Fruit fly (Drosophila melanogaster) whole organism, embryonic: ENCODE measurements around the gene IFT54.

Experiments
- Abd-B ChIP-seq: fragments of 200-800 bp; sonication (Bioruptor generic); optimal IDR thresholded peaks from 2 replicates; lab custom pipeline; 2018; ENCODE audit warnings: missing biosample characterization, mild to moderate bottlenecking, missing genetic modification characterization, moderate library complexity
- CG10366 ChIP-seq: fragments of 200-800 bp; sonication (Bioruptor generic); IDR thresholded peaks from 2 replicates; pipeline ENCODE4 v1.3.6; 2022; ENCODE audit warnings: missing biosample characterization, missing genetic modification characterization
- CG10431 ChIP-seq: fragments of 200-800 bp; sonication (Bioruptor generic); optimal IDR thresholded peaks from 3 replicates; lab custom pipeline; 2018; ENCODE audit warnings: missing biosample characterization, mild to moderate bottlenecking, missing genetic modification characterization
- CG10959 ChIP-seq: fragments of 200-800 bp; sonication (Bioruptor generic); IDR thresholded peaks from 2 replicates; pipeline ENCODE4 v1.3.6; 2022; ENCODE audit warnings: missing biosample characterization, missing genetic modification characterization
- CG11504 ChIP-seq: fragments of 200-800 bp; sonication (Bioruptor generic); optimal IDR thresholded peaks from 3 replicates; lab custom pipeline; 2019; ENCODE audit warnings: missing biosample characterization, mild to moderate bottlenecking, missing genetic modification characterization, moderate library complexity
- CG11560 ChIP-seq: fragments of 200-800 bp; sonication (Bioruptor generic); IDR thresholded peaks from 3 replicates; pipeline ENCODE4 v1.3.6; 2022; ENCODE audit warnings: missing biosample characterization, missing genetic modification characterization
- CG12219 ChIP-seq: fragments of 200-800 bp; sonication (Bioruptor generic); optimal IDR thresholded peaks from 3 replicates; lab custom pipeline; 2018; ENCODE audit warnings: missing biosample characterization, mild to moderate bottlenecking, missing genetic modification characterization
- CG12744 ChIP-seq: fragments of 200-800 bp; sonication (Bioruptor generic); optimal IDR thresholded peaks from 2 replicates; lab custom pipeline; 2016; ENCODE audit warnings: missing biosample characterization, missing genetic modification characterization
- CG14710 ChIP-seq: fragments of 200-800 bp; sonication (Bioruptor generic); optimal IDR thresholded peaks from 3 replicates; lab custom pipeline; 2019; ENCODE audit warnings: missing biosample characterization, mild to moderate bottlenecking, missing genetic modification characterization, moderate library complexity
- CG15479 ChIP-seq: fragments of 200-800 bp; sonication (Bioruptor generic); optimal IDR thresholded peaks from 3 replicates; lab custom pipeline; 2019; ENCODE audit warnings: missing biosample characterization, mild to moderate bottlenecking, missing genetic modification characterization, moderate library complexity
- CG17186 ChIP-seq: fragments of 200-800 bp; sonication (Bioruptor generic); optimal IDR thresholded peaks from 3 replicates; lab custom pipeline; 2017; ENCODE audit warnings: missing biosample characterization, missing genetic modification reagents, missing genetic modification characterization
- CG17359 ChIP-seq: fragments of 200-800 bp; sonication (Bioruptor generic); optimal IDR thresholded peaks from 3 replicates; lab custom pipeline; 2018; ENCODE audit warnings: missing biosample characterization, mild to moderate bottlenecking, missing genetic modification characterization, moderate library complexity
- CG2199 ChIP-seq: fragments of 200-800 bp; sonication (Bioruptor generic); IDR thresholded peaks from 3 replicates; pipeline ENCODE4 v1.3.6; 2022; ENCODE audit warnings: missing biosample characterization, missing genetic modification characterization
- CG33213 ChIP-seq: fragments of 200-800 bp; sonication (Bioruptor generic); optimal IDR thresholded peaks from 3 replicates; lab custom pipeline; 2016; ENCODE audit warnings: missing biosample characterization, missing genetic modification characterization
- CG34224 ChIP-seq: fragments of 200-800 bp; sonication (Bioruptor generic); IDR thresholded peaks from 3 replicates; pipeline ENCODE4 v1.3.6; 2022; ENCODE audit warnings: missing biosample characterization, missing genetic modification characterization; ENCODE audit not compliant: partially characterized antibody
- CG42726 ChIP-seq: fragments of 200-800 bp; sonication (Bioruptor generic); IDR thresholded peaks from 2 replicates; pipeline ENCODE4 v1.3.6; 2022; ENCODE audit warnings: missing biosample characterization, missing genetic modification characterization; ENCODE audit not compliant: partially characterized antibody
- CG6654 ChIP-seq: fragments of 200-800 bp; sonication (Bioruptor generic); optimal IDR thresholded peaks from 2 replicates; lab custom pipeline; 2017; ENCODE audit warnings: missing biosample characterization, mild to moderate bottlenecking, missing genetic modification characterization
- CG6765 ChIP-seq: fragments of 200-800 bp; sonication (Bioruptor generic); optimal IDR thresholded peaks from 3 replicates; lab custom pipeline; 2017; ENCODE audit warnings: missing biosample characterization, mild to moderate bottlenecking, missing genetic modification characterization
- CG6813 ChIP-seq: fragments of 200-800 bp; sonication (Bioruptor generic); optimal IDR thresholded peaks from 2 replicates; lab custom pipeline; 2017; ENCODE audit warnings: missing biosample characterization, missing genetic modification characterization, mild to moderate bottlenecking, moderate library complexity, missing genetic modification reagents
- CG7963 ChIP-seq: fragments of 200-800 bp; sonication (Bioruptor generic); IDR thresholded peaks from 3 replicates; pipeline ENCODE4 v1.3.6; 2022; ENCODE audit warnings: missing biosample characterization, missing genetic modification characterization; ENCODE audit not compliant: partially characterized antibody
- CG8089 ChIP-seq: fragments of 200-800 bp; sonication (Bioruptor generic); optimal IDR thresholded peaks from 3 replicates; lab custom pipeline; 2016; ENCODE audit warnings: missing biosample characterization, missing genetic modification characterization
- CG8924 ChIP-seq: fragments of 200-800 bp; optimal IDR thresholded peaks from 3 replicates; lab custom pipeline; 2019; ENCODE audit warnings: missing biosample characterization, mild to moderate bottlenecking, missing genetic modification characterization, moderate library complexity
- Dp ChIP-seq: fragments of 200-800 bp; sonication (Bioruptor generic); optimal IDR thresholded peaks from 2 replicates; lab custom pipeline; 2018; ENCODE audit warnings: missing biosample characterization, mild to moderate bottlenecking, missing genetic modification characterization, moderate library complexity
- Eip74EF ChIP-seq, 2 experiments: fragments of 200-800 bp in 1 of 2; fragments of >200 bp in 1 of 2; sonication (Bioruptor generic) in 1 of 2; optimal IDR thresholded peaks; 2 replicates each; lab custom pipeline; 2017 to 2019; ENCODE audit warnings: missing biosample characterization in 2 of 2, missing genetic modification characterization in 2 of 2, mild to moderate bottlenecking in 1 of 2, moderate library complexity in 1 of 2
- Fer3 ChIP-seq: fragments of 200-800 bp; sonication (Bioruptor generic); optimal IDR thresholded peaks from 2 replicates; lab custom pipeline; 2018; ENCODE audit warnings: missing biosample characterization, mild to moderate bottlenecking, missing genetic modification characterization, moderate library complexity
- HmgD ChIP-seq: fragments of 200-800 bp; sonication (Bioruptor generic); optimal IDR thresholded peaks from 3 replicates; lab custom pipeline; 2016; ENCODE audit warnings: missing biosample characterization, missing genetic modification characterization
- Lhr ChIP-seq: fragments of 200-800 bp; sonication (Bioruptor generic); optimal IDR thresholded peaks from 3 replicates; lab custom pipeline; 2017; ENCODE audit warnings: mild to moderate bottlenecking, missing biosample characterization, missing genetic modification reagents, missing genetic modification characterization
- Lim3 ChIP-seq: fragments of 200-800 bp; sonication (Bioruptor generic); IDR thresholded peaks from 2 replicates; pipeline ENCODE4 v1.3.6; 2022; ENCODE audit warnings: missing biosample characterization, missing genetic modification characterization
- Xrp1 ChIP-seq: fragments of 200-800 bp; sonication (Bioruptor generic); IDR thresholded peaks from 2 replicates; pipeline ENCODE4 v1.3.6; 2022; ENCODE audit warnings: missing biosample characterization, missing genetic modification characterization
- abd-A ChIP-seq: fragments of 200-800 bp; sonication (Bioruptor generic); optimal IDR thresholded peaks from 3 replicates; lab custom pipeline; 2019; ENCODE audit warnings: missing biosample characterization, mild to moderate bottlenecking, missing genetic modification characterization, moderate library complexity
- ase ChIP-seq: fragments of 200-800 bp; sonication (Bioruptor generic); IDR thresholded peaks from 3 replicates; pipeline ENCODE4 v1.3.6; 2022; ENCODE audit warnings: missing biosample characterization, missing genetic modification characterization
- bcd ChIP-seq: fragments of 200-800 bp; sonication (Bioruptor generic); optimal IDR thresholded peaks from 2 replicates; lab custom pipeline; 2017; ENCODE audit warnings: missing biosample characterization, mild to moderate bottlenecking, missing genetic modification characterization
- cg ChIP-seq: fragments of 200-800 bp; sonication (Bioruptor generic); optimal IDR thresholded peaks from 3 replicates; lab custom pipeline; 2019; ENCODE audit warnings: missing biosample characterization, mild to moderate bottlenecking, missing genetic modification characterization, moderate library complexity
- crol ChIP-seq: fragments of 200-800 bp; sonication (Bioruptor generic); IDR thresholded peaks from 2 replicates; pipeline ENCODE4 v1.3.6; 2022; ENCODE audit warnings: missing biosample characterization, missing genetic modification characterization
- eve ChIP-seq, 2 experiments: fragments of >200 bp; optimal IDR thresholded peaks; 2 replicates each; lab custom pipeline; 2017; ENCODE audit warnings: missing biosample characterization in 2 of 2, missing genetic modification characterization in 2 of 2
- ewg ChIP-seq: fragments of 200-800 bp; sonication (Bioruptor generic); optimal IDR thresholded peaks from 3 replicates; lab custom pipeline; 2017; ENCODE audit warnings: mild to moderate bottlenecking, missing biosample characterization, missing genetic modification reagents, missing genetic modification characterization
- fd102C ChIP-seq: fragments of 200-800 bp; sonication (Bioruptor generic); optimal IDR thresholded peaks from 2 replicates; lab custom pipeline; 2018; ENCODE audit warnings: missing biosample characterization, mild to moderate bottlenecking, missing genetic modification characterization, moderate library complexity
- gcm ChIP-seq: fragments of 200-800 bp; sonication (Bioruptor generic); optimal IDR thresholded peaks from 2 replicates; lab custom pipeline; 2019; ENCODE audit warnings: missing biosample characterization, mild to moderate bottlenecking, missing genetic modification characterization, moderate library complexity
- gem ChIP-seq: fragments of 200-800 bp; sonication (Bioruptor generic); optimal IDR thresholded peaks from 2 replicates; lab custom pipeline; 2019; ENCODE audit warnings: missing biosample characterization, mild to moderate bottlenecking, missing genetic modification characterization, moderate library complexity
- jumu ChIP-seq: fragments of 200-800 bp; sonication (Bioruptor generic); optimal IDR thresholded peaks from 3 replicates; lab custom pipeline; 2016; ENCODE audit warnings: missing biosample characterization, missing genetic modification characterization
- kah ChIP-seq: fragments of 200-800 bp; sonication (Bioruptor generic); optimal IDR thresholded peaks from 2 replicates; lab custom pipeline; 2018; ENCODE audit warnings: missing biosample characterization, mild to moderate bottlenecking, missing genetic modification characterization
- mam ChIP-seq: fragments of 200-800 bp; sonication (Bioruptor generic); optimal IDR thresholded peaks from 3 replicates; lab custom pipeline; 2016; ENCODE audit warnings: missing biosample characterization, missing genetic modification characterization
- mld ChIP-seq: fragments of 200-800 bp; sonication (Bioruptor generic); IDR thresholded peaks from 3 replicates; pipeline ENCODE4 v1.3.6; 2022; ENCODE audit warnings: missing biosample characterization, missing genetic modification characterization; ENCODE audit not compliant: partially characterized antibody
- psq ChIP-seq: fragments of 200-800 bp; sonication (Bioruptor generic); optimal IDR thresholded peaks from 2 replicates; lab custom pipeline; 2017; ENCODE audit warnings: missing biosample characterization, missing genetic modification characterization
- shn ChIP-seq: fragments of 200-800 bp; sonication (Bioruptor generic); optimal IDR thresholded peaks from 3 replicates; lab custom pipeline; 2016; ENCODE audit warnings: missing biosample characterization, missing genetic modification characterization
- trem ChIP-seq: fragments of 200-800 bp; optimal IDR thresholded peaks from 3 replicates; lab custom pipeline; 2019; ENCODE audit warnings: missing biosample characterization, mild to moderate bottlenecking, missing genetic modification characterization, moderate library complexity
- twi ChIP-seq: fragments of 200-800 bp; optimal IDR thresholded peaks from 2 replicates; lab custom pipeline; 2019; ENCODE audit warnings: missing biosample characterization, mild to moderate bottlenecking, missing genetic modification characterization, moderate library complexity
- usp ChIP-seq: fragments of >200 bp; optimal IDR thresholded peaks from 2 replicates; lab custom pipeline; 2017; ENCODE audit warnings: missing biosample characterization, missing genetic modification characterization

The IFT54 gene

DNA sequence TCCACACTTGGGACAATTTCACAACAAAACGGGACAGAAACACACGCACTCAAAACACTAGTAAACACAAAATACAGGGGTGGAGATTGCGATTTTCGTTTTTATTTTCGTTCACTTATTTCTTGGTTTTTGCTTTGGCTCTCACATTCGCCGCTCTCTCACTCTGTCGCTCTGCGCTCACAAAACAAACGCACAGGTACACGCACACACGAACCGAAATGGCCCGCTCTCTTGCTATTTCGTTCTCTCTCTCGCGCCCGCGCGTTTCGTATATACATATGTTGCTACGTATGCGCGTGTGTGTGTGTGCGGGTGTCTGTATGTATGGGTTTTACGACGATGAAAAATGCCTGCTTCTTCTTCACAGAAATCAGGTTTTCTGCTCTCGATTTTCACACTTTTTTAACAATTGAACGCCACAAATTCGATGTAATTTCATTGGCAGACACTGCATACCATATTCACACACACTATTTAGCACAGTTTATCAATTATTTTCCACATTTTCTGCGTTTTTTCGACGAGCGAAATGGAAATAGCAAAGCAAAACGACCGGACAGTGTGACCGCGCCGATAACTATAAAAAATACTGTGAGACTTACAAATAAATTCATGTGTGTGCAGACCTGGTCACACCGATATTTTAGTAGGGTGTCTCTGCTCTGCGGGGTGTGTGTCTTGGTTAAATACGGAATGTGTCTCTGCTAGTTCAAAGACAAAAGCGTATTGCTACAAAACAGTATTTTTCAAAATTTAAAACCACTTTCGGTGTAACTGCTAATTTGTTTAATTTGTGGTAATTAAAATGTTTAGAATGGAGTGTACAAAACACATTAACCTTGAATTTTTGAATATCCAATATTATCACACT lies 15.7 kb upstream of the IFT54 start, which contains the start of gene trx (continued):
- TF ChIP-seq CG7963 (no peak), HmgD (peak; percentile 69), CG15479 (peak; percentile 98), ase (GFP tag; lab: Robert Waterston, UW) (no peak), Abd-B (GFP tag; lab: Kevin White, UChicago) (peak; percentile 87), CG6654 (GFP tag; lab: Kevin White, UChicago) (no peak), CG42726 (GFP tag; lab: Robert Waterston, UW) (no peak), CG2199 (GFP tag; lab: Robert Waterston, UW) (no peak), CG11504 (tag; lab: Kevin White, UChicago) (peak; percentile 66), CG8924 (peak; percentile 63), Dp (peak; percentile 71), CG6765 (no peak), fd102C (GFP tag; lab: Kevin White, UChicago) (peak; percentile 29), gcm (GFP tag; lab: Kevin White, UChicago) (peak; percentile 64), jumu (GFP tag; lab: Kevin White, UChicago) (peak; percentile 29), psq (GFP tag; lab: Kevin White, UChicago) (peak; percentile 70), mld (no peak), CG6813 (GFP tag; lab: Kevin White, UChicago) (peak; percentile 18), CG8089 (GFP tag; lab: Kevin White, UChicago) (no peak), Lhr (GFP tag; lab: Kevin White, UChicago) (peak; percentile 96), CG14710 (tag; lab: Kevin White, UChicago) (peak; percentile 80), CG12219 (no peak), gem (no peak), CG10366 (GFP tag; lab: Robert Waterston, UW) (no peak), CG17359 (tag; lab: Kevin White, UChicago) (no peak), eve (GFP tag; optimal IDR thresholded peaks at IDR 0.05; lab: Kevin White, UChicago) (no peak), CG10959 (GFP tag; lab: Robert Waterston, UW) (no peak), ewg (GFP tag; lab: Kevin White, UChicago) (peak; percentile 59), crol (no peak), Xrp1 (no peak), cg (peak; percentile 100), CG34224 (GFP tag; lab: Robert Waterston, UW) (no peak), CG17186 (GFP tag; lab: Kevin White, UChicago) (peak; percentile 22), shn (GFP tag; lab: Kevin White, UChicago) (no peak), Lim3 (no peak), CG33213 (peak; percentile 93), CG10431 (GFP tag; lab: Kevin White, UChicago) (peak; percentile 32), abd-A (tag; lab: Kevin White, UChicago) (peak; percentile 90), CG12744 (peak; percentile 7), trem (peak; percentile 71), usp (GFP tag; lab: Kevin White, UChicago) (no peak), mam (GFP tag; lab: Kevin White, UChicago) (no peak), CG11560 (tag; lab: Robert Waterston, UW) (no peak), bcd (GFP tag; lab: Kevin White, UChicago) (peak; percentile 17), Eip74EF (GFP tag; optimal IDR thresholded peaks at IDR 0.05; lab: Kevin White, UChicago) (peak in 1 of 2 experiments; percentile 45), Fer3 (tag; lab: Kevin White, UChicago) (no peak), kah (GFP tag; lab: Kevin White, UChicago) (peak; percentile 11), twi (tag; lab: Kevin White, UChicago) (peak; percentile 2)
